Worm (Caenorhabditis elegans): Measurements from ENCODE around the gene tag-209.

ce11 chrII:10784248-10784647 lies 2.9 kb upstream of the tag-209 start:
- TF ChIP-seq ceh-83 (GFP tag; optimal IDR thresholded peaks at IDR 0.05) (no peak), ham-2 (GFP tag; optimal IDR thresholded peaks at IDR 0.05) (no peak), pha-4 (tag; optimal IDR thresholded peaks at IDR 0.05) (no peak), elt-1 (tag; optimal IDR thresholded peaks at IDR 0.05; ENCODE audit: borderline replicate concordance, insufficient read depth) (no peak), nhr-28 (tag; optimal IDR thresholded peaks at IDR 0.05) (no peak)
